Fruit fly (Drosophila melanogaster) whole organism, embryonic: Measurements from ENCODE around the gene Spase25.
A peak's percentile ranks its signal among the peaks of the same experiment; 100 is the strongest.

ENCODE experiments used
- CG10267 ChIP-seq: fragments of 200-800 bp; sonication (Bioruptor generic); optimal IDR thresholded peaks from 2 replicates; lab custom pipeline; 2018; ENCODE audit warnings: missing biosample characterization, mild to moderate bottlenecking, missing genetic modification characterization, moderate library complexity
- CG10543 ChIP-seq: fragments of 200-800 bp; sonication (Bioruptor generic); optimal IDR thresholded peaks from 3 replicates; lab custom pipeline; 2017; ENCODE audit warnings: missing biosample characterization, mild to moderate bottlenecking, missing genetic modification characterization, moderate library complexity
- CG10979 ChIP-seq: fragments of 200-800 bp; sonication (Bioruptor generic); optimal IDR thresholded peaks from 2 replicates; lab custom pipeline; 2018; ENCODE audit warnings: missing biosample characterization, mild to moderate bottlenecking, missing genetic modification characterization, moderate library complexity
- CG11093 ChIP-seq: fragments of 200-800 bp; sonication (Bioruptor generic); IDR thresholded peaks from 3 replicates; pipeline ENCODE4 v1.3.6; 2022; ENCODE audit warnings: missing biosample characterization, missing genetic modification characterization
- CG12299 ChIP-seq: fragments of 200-800 bp; sonication (Bioruptor generic); optimal IDR thresholded peaks from 2 replicates; lab custom pipeline; 2018; ENCODE audit warnings: missing biosample characterization, mild to moderate bottlenecking, missing genetic modification characterization
- CG14441 ChIP-seq: fragments of 200-800 bp; sonication (Bioruptor generic); IDR thresholded peaks from 2 replicates; pipeline ENCODE4 v1.3.6; 2022; ENCODE audit warnings: missing biosample characterization, missing genetic modification characterization
- CG1603 ChIP-seq: fragments of 200-800 bp; sonication (Bioruptor generic); optimal IDR thresholded peaks from 2 replicates; lab custom pipeline; 2019; ENCODE audit warnings: missing biosample characterization, mild to moderate bottlenecking, missing genetic modification characterization, moderate library complexity
- CG17829 ChIP-seq: fragments of 200-800 bp; optimal IDR thresholded peaks from 2 replicates; lab custom pipeline; 2019; ENCODE audit warnings: missing biosample characterization, mild to moderate bottlenecking, missing genetic modification characterization, moderate library complexity
- CG18011 ChIP-seq: fragments of 200-800 bp; sonication (Bioruptor generic); optimal IDR thresholded peaks from 2 replicates; lab custom pipeline; 2017; ENCODE audit warnings: missing biosample characterization, missing genetic modification characterization, mild to moderate bottlenecking, moderate library complexity, missing genotype
- CG2678 ChIP-seq: fragments of 200-800 bp; sonication (Bioruptor generic); optimal IDR thresholded peaks from 3 replicates; lab custom pipeline; 2019; ENCODE audit warnings: missing biosample characterization, mild to moderate bottlenecking, missing genetic modification characterization, moderate library complexity
- CG2712 ChIP-seq: fragments of 200-800 bp; optimal IDR thresholded peaks from 3 replicates; lab custom pipeline; 2019; ENCODE audit warnings: missing biosample characterization, mild to moderate bottlenecking, missing genetic modification characterization, moderate library complexity
- CG2875 ChIP-seq: fragments of 200-800 bp; sonication (Bioruptor generic); optimal IDR thresholded peaks from 2 replicates; lab custom pipeline; 2017; ENCODE audit warnings: missing biosample characterization, mild to moderate bottlenecking, missing genetic modification characterization, missing genetic modification reagents
- CG32772 ChIP-seq: fragments of 200-800 bp; sonication (Bioruptor generic); IDR thresholded peaks from 2 replicates; pipeline ENCODE4 v1.3.6; 2022; ENCODE audit warnings: missing biosample characterization, missing genetic modification characterization
- CG3281 ChIP-seq: fragments of 200-800 bp; sonication (Bioruptor generic); optimal IDR thresholded peaks from 3 replicates; lab custom pipeline; 2017; ENCODE audit warnings: missing biosample characterization, mild to moderate bottlenecking, missing genetic modification characterization
- CG34224 ChIP-seq: fragments of 200-800 bp; sonication (Bioruptor generic); IDR thresholded peaks from 3 replicates; pipeline ENCODE4 v1.3.6; 2022; ENCODE audit warnings: missing biosample characterization, missing genetic modification characterization; ENCODE audit not compliant: partially characterized antibody
- CG3838 ChIP-seq: fragments of 200-800 bp; sonication (Bioruptor generic); optimal IDR thresholded peaks from 3 replicates; lab custom pipeline; 2016; ENCODE audit warnings: missing biosample characterization, missing genetic modification characterization
- CG4820 ChIP-seq: fragments of 200-800 bp; sonication (Bioruptor generic); optimal IDR thresholded peaks from 3 replicates; lab custom pipeline; 2016; ENCODE audit warnings: missing biosample characterization, missing genetic modification characterization
- CG6854 ChIP-seq: fragments of 200-800 bp; sonication (Bioruptor generic); optimal IDR thresholded peaks from 3 replicates; lab custom pipeline; 2017; ENCODE audit warnings: missing biosample characterization, mild to moderate bottlenecking, missing genetic modification characterization
- CG7928 ChIP-seq: fragments of 200-800 bp; sonication (Bioruptor generic); optimal IDR thresholded peaks from 2 replicates; lab custom pipeline; 2017; ENCODE audit warnings: missing biosample characterization, mild to moderate bottlenecking, missing genetic modification characterization
- CG9215 ChIP-seq: fragments of 200-800 bp; sonication (Bioruptor generic); IDR thresholded peaks from 2 replicates; pipeline ENCODE4 v1.3.6; 2022; ENCODE audit warnings: missing biosample characterization, missing genetic modification characterization
- CG9797 ChIP-seq: fragments of 200-800 bp; sonication (Bioruptor generic); optimal IDR thresholded peaks from 3 replicates; lab custom pipeline; 2018; ENCODE audit warnings: missing biosample characterization, mild to moderate bottlenecking, missing genetic modification characterization
- CTCF ChIP-seq: fragments of 200-800 bp; sonication (Bioruptor generic); optimal IDR thresholded peaks from 2 replicates; lab custom pipeline; 2017; ENCODE audit warnings: missing biosample characterization, mild to moderate bottlenecking, missing genetic modification characterization, moderate library complexity
- CoRest ChIP-seq: fragments of 200-800 bp; sonication (Bioruptor generic); optimal IDR thresholded peaks from 3 replicates; lab custom pipeline; 2018; ENCODE audit warnings: missing biosample characterization, mild to moderate bottlenecking, missing genetic modification characterization, moderate library complexity
- Deaf1 ChIP-seq: fragments of 200-800 bp; optimal IDR thresholded peaks from 3 replicates; lab custom pipeline; 2019; ENCODE audit warnings: missing biosample characterization, mild to moderate bottlenecking, missing genetic modification characterization, moderate library complexity
- Eip74EF ChIP-seq, 2 experiments: fragments of 200-800 bp in 1 of 2; fragments of >200 bp in 1 of 2; sonication (Bioruptor generic) in 1 of 2; optimal IDR thresholded peaks; 2 replicates each; lab custom pipeline; 2017 to 2019; ENCODE audit warnings: missing biosample characterization in 2 of 2, missing genetic modification characterization in 2 of 2, mild to moderate bottlenecking in 1 of 2, moderate library complexity in 1 of 2
- Ets65A ChIP-seq: fragments of 200-800 bp; sonication (Bioruptor generic); peaks from one replicate; lab custom pipeline; 2016; ENCODE audit warnings: missing biosample characterization, missing genetic modification characterization
- Ets97D ChIP-seq: fragments of 200-800 bp; sonication (Bioruptor generic); optimal IDR thresholded peaks from 3 replicates; lab custom pipeline; 2016; ENCODE audit warnings: missing biosample characterization, missing genetic modification characterization
- HmgZ ChIP-seq: fragments of 200-800 bp; sonication (Bioruptor generic); optimal IDR thresholded peaks from 2 replicates; lab custom pipeline; 2018; ENCODE audit warnings: missing biosample characterization, mild to moderate bottlenecking, missing genetic modification characterization
- Meics ChIP-seq: fragments of 200-800 bp; sonication (Bioruptor generic); optimal IDR thresholded peaks from 2 replicates; lab custom pipeline; 2017; ENCODE audit warnings: missing biosample characterization, mild to moderate bottlenecking, missing genetic modification characterization
- NK7.1 ChIP-seq: fragments of 200-800 bp; sonication (Bioruptor generic); optimal IDR thresholded peaks from 3 replicates; lab custom pipeline; 2016; ENCODE audit warnings: missing biosample characterization, missing genetic modification characterization
- Opbp ChIP-seq: fragments of 200-800 bp; sonication (Bioruptor generic); IDR thresholded peaks from 3 replicates; pipeline ENCODE4 v1.3.6; 2022; ENCODE audit warnings: missing biosample characterization, missing genetic modification characterization; ENCODE audit not compliant: partially characterized antibody
- Side ChIP-seq: fragments of 200-800 bp; sonication (Bioruptor generic); optimal IDR thresholded peaks from 2 replicates; lab custom pipeline; 2016; ENCODE audit warnings: missing biosample characterization, missing genetic modification characterization
- Xbp1 ChIP-seq: fragments of 200-800 bp; sonication (Bioruptor generic); optimal IDR thresholded peaks from 3 replicates; lab custom pipeline; 2016; ENCODE audit warnings: missing biosample characterization, mild to moderate bottlenecking, missing genetic modification characterization
- ac ChIP-seq: fragments of 200-800 bp; sonication (Bioruptor generic); optimal IDR thresholded peaks from 3 replicates; lab custom pipeline; 2017; ENCODE audit warnings: missing biosample characterization, mild to moderate bottlenecking, missing genetic modification characterization
- bowl ChIP-seq: fragments of 200-800 bp; sonication (Bioruptor generic); IDR thresholded peaks from 2 replicates; pipeline ENCODE4 v1.3.6; 2022; ENCODE audit warnings: missing biosample characterization, missing genetic modification characterization
- dimm ChIP-seq: fragments of 200-800 bp; sonication (Bioruptor generic); IDR thresholded peaks from 2 replicates; pipeline ENCODE4 v1.3.6; 2022; ENCODE audit warnings: missing biosample characterization, missing genetic modification characterization
- ems ChIP-seq: fragments of 200-800 bp; sonication (Bioruptor generic); optimal IDR thresholded peaks from 3 replicates; lab custom pipeline; 2016; ENCODE audit warnings: missing biosample characterization, missing genetic modification characterization
- ftz-f1 ChIP-seq: fragments of 200-800 bp; sonication (Bioruptor generic); optimal IDR thresholded peaks from 2 replicates; lab custom pipeline; 2016; ENCODE audit warnings: missing biosample characterization, missing genetic modification characterization
- gcm ChIP-seq: fragments of 200-800 bp; sonication (Bioruptor generic); optimal IDR thresholded peaks from 2 replicates; lab custom pipeline; 2019; ENCODE audit warnings: missing biosample characterization, mild to moderate bottlenecking, missing genetic modification characterization, moderate library complexity
- grau ChIP-seq: fragments of 200-800 bp; optimal IDR thresholded peaks from 3 replicates; lab custom pipeline; 2019; ENCODE audit warnings: missing biosample characterization, mild to moderate bottlenecking, missing genetic modification characterization, moderate library complexity
- ham ChIP-seq: fragments of 200-800 bp; sonication (Bioruptor generic); IDR thresholded peaks from 2 replicates; pipeline ENCODE4 v1.3.6; 2022; ENCODE audit warnings: missing biosample characterization, missing genetic modification characterization
- inv ChIP-seq: fragments of 200-800 bp; sonication (Bioruptor generic); IDR thresholded peaks from 2 replicates; pipeline ENCODE4 v1.3.6; 2022; ENCODE audit warnings: missing biosample characterization, missing genetic modification characterization; ENCODE audit not compliant: partially characterized antibody
- jigr1 ChIP-seq: fragments of 200-800 bp; sonication (Bioruptor generic); IDR thresholded peaks from 3 replicates; pipeline ENCODE4 v1.3.6; 2022; ENCODE audit warnings: missing biosample characterization, missing genetic modification characterization
- nom ChIP-seq: fragments of 200-800 bp; sonication (Bioruptor generic); optimal IDR thresholded peaks from 2 replicates; lab custom pipeline; 2017; ENCODE audit warnings: missing biosample characterization, missing genetic modification characterization, mild to moderate bottlenecking, moderate library complexity, missing genetic modification reagents
- pita ChIP-seq: fragments of 200-800 bp; sonication (Bioruptor generic); optimal IDR thresholded peaks from 2 replicates; lab custom pipeline; 2017; ENCODE audit warnings: missing biosample characterization, mild to moderate bottlenecking, missing genetic modification characterization
- salm ChIP-seq: fragments of 200-800 bp; sonication (Bioruptor generic); optimal IDR thresholded peaks from 2 replicates; lab custom pipeline; 2018; ENCODE audit warnings: missing biosample characterization, mild to moderate bottlenecking, missing genetic modification characterization
- sqz ChIP-seq: fragments of 200-800 bp; sonication (Bioruptor generic); optimal IDR thresholded peaks from 3 replicates; lab custom pipeline; 2018; ENCODE audit warnings: missing biosample characterization, mild to moderate bottlenecking, missing genetic modification characterization
- sug ChIP-seq: fragments of 200-800 bp; optimal IDR thresholded peaks from 2 replicates; lab custom pipeline; 2019; ENCODE audit warnings: missing biosample characterization, mild to moderate bottlenecking, missing genetic modification characterization, moderate library complexity
- ttk ChIP-seq: fragments of 200-800 bp; sonication (Bioruptor generic); IDR thresholded peaks from 2 replicates; pipeline ENCODE4 v2.1.2; 2022; ENCODE audit warnings: missing biosample characterization, missing genetic modification characterization
- tx ChIP-seq: fragments of 200-800 bp; sonication (Bioruptor generic); optimal IDR thresholded peaks from 2 replicates; lab custom pipeline; 2016; ENCODE audit warnings: missing biosample characterization, missing genetic modification characterization

Spase25 gene

DNA sequence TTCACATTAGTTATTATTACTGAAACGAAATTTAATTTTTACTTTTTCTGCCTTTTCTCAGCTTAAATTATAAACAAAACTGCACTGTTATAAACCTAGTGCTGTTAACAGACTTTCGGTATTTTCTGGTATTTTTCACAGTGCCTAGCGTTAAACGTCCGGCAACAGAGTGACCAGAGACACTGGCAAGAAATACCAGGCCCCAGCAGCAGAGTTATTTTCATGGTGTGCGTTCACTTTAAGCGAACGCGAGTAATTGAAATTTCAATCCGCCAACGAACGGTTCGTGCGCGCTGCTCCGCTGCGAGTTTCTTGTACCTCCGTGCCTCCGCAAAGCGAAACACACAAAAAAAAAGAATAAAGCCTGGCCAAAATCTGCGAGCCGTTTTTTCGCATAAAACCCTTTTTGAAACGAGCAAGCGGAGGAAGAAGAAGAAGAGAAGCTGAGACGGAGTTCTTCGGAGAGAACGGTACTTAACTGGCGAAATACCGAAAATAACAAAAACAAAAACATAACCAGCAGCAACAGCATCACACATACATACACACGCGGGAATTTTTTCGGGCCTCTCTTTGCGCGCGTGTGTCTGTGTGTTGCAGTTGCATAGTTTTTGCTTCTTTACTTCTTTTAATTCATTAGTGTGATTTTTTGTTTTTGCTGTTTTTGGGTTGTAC is 8.0 kb downstream of the Spase25 start, which contains the start of gene Drak (continued):
- no peak for TF ChIP-seq inv (GFP tag; lab: Robert Waterston, UW)
- TF ChIP-seq CG34224 = no peak
- TF ChIP-seq tx (GFP tag; lab: Kevin White, UChicago) = no peak
- TF ChIP-seq Ets97D (GFP tag; lab: Kevin White, UChicago) = peak; percentile 48
- TF ChIP-seq salm (tag; lab: Kevin White, UChicago) = no peak
- TF ChIP-seq CoRest = peak; percentile 28
- no peak for TF ChIP-seq ems (GFP tag; lab: Kevin White, UChicago)
- peak; percentile 20 for TF ChIP-seq HmgZ
- TF ChIP-seq sug (tag; lab: Kevin White, UChicago) = peak; percentile 19
- no peak for TF ChIP-seq bowl (GFP tag; lab: Robert Waterston, UW)
- no peak for TF ChIP-seq CG18011 (GFP tag; lab: Kevin White, UChicago)
- TF ChIP-seq ttk = no peak
- TF ChIP-seq Deaf1 (tag; lab: Kevin White, UChicago) = peak; percentile 28
- TF ChIP-seq pita = no peak
- TF ChIP-seq CTCF = peak; percentile 22
- no peak for TF ChIP-seq Eip74EF (GFP tag; optimal IDR thresholded peaks at IDR 0.05; lab: Kevin White, UChicago)
- no peak for TF ChIP-seq CG4820 (GFP tag; lab: Kevin White, UChicago)
- TF ChIP-seq Xbp1 (GFP tag; lab: Kevin White, UChicago) = no peak
- peak; percentile 94 for TF ChIP-seq CG9797 (GFP tag; lab: Kevin White, UChicago)
- no peak for TF ChIP-seq CG3838 (GFP tag; lab: Kevin White, UChicago)
- TF ChIP-seq CG9215 = no peak
- no peak for TF ChIP-seq Side
- no peak for TF ChIP-seq CG2875
- TF ChIP-seq grau (tag; lab: Kevin White, UChicago) = peak; percentile 13
- TF ChIP-seq NK7.1 (GFP tag; lab: Kevin White, UChicago) = no peak
- no peak for TF ChIP-seq CG10543
- TF ChIP-seq Ets65A (GFP tag; lab: Kevin White, UChicago) = peak; percentile 63
- TF ChIP-seq CG10979 = no peak
- peak; percentile 25 for TF ChIP-seq CG17829 (tag; lab: Kevin White, UChicago)
- peak; percentile 4 for TF ChIP-seq CG6854 (GFP tag; lab: Kevin White, UChicago)
- no peak for TF ChIP-seq CG7928 (GFP tag; lab: Kevin White, UChicago)
- no peak for TF ChIP-seq CG32772 (GFP tag; lab: Robert Waterston, UW)
- TF ChIP-seq CG14441 (GFP tag; lab: Robert Waterston, UW) = no peak
- TF ChIP-seq CG2712 (tag; lab: Kevin White, UChicago) = no peak
- TF ChIP-seq CG12299 (tag; lab: Kevin White, UChicago) = no peak
- no peak for TF ChIP-seq CG11093 (GFP tag; lab: Robert Waterston, UW)
- peak; percentile 20 for TF ChIP-seq CG2678 (tag; lab: Kevin White, UChicago)
- TF ChIP-seq gcm (GFP tag; lab: Kevin White, UChicago) = no peak
- TF ChIP-seq ham (GFP tag; lab: Robert Waterston, UW) = no peak
- peak; percentile 55 for TF ChIP-seq CG10267 (tag; lab: Kevin White, UChicago)
- TF ChIP-seq dimm (GFP tag; lab: Robert Waterston, UW) = no peak
- no peak for TF ChIP-seq ac (GFP tag; lab: Kevin White, UChicago)
- TF ChIP-seq Opbp (GFP tag; lab: Robert Waterston, UW) = no peak
- peak; percentile 63 for TF ChIP-seq sqz (GFP tag; lab: Kevin White, UChicago)
- peak; percentile 31 for TF ChIP-seq nom (GFP tag; lab: Kevin White, UChicago)
- TF ChIP-seq ftz-f1 (GFP tag; lab: Kevin White, UChicago) = no peak
- no peak for TF ChIP-seq Meics (GFP tag; lab: Kevin White, UChicago)
- TF ChIP-seq CG1603 (tag; lab: Kevin White, UChicago) = peak; percentile 31
- no peak for TF ChIP-seq jigr1 (GFP tag; lab: Robert Waterston, UW)
- TF ChIP-seq CG3281 (GFP tag; lab: Kevin White, UChicago) = no peak
